Worm (Caenorhabditis elegans) whole organism, mixed stage, embryonic: ENCODE results near the gene F10C1.23.
"Not testable (repeated sequence)": the region's sequence is repeated elsewhere in the genome, so short reads cannot be mapped to it uniquely, and the experiment has no call there.

Experiments
- M03D4.4 ChIP-seq: sonication (generic microtip); optimal IDR thresholded peaks from 2 replicates; lab custom pipeline; 2017; ENCODE audit warnings: mild to moderate bottlenecking, missing genetic modification characterization, missing compliant biosample characterization
- ceh-39 ChIP-seq: fragments of 150-350 bp; optimal IDR thresholded peaks from 2 replicates; lab custom pipeline; 2014; ENCODE audit warnings: missing biosample characterization, missing genetic modification characterization
- ceh-43 ChIP-seq: fragments of 200-800 bp; sonication (Bioruptor generic); optimal IDR thresholded peaks from 2 replicates; lab custom pipeline; 2018; ENCODE audit warnings: mild to moderate bottlenecking, missing genetic modification characterization, moderate library complexity, missing compliant biosample characterization
- ceh-83 ChIP-seq: fragments of 200-800 bp; sonication (Bioruptor generic); optimal IDR thresholded peaks from 2 replicates; lab custom pipeline; 2018; ENCODE audit warnings: mild to moderate bottlenecking, missing genetic modification characterization, missing compliant biosample characterization
- ces-1 ChIP-seq: fragments of 150-350 bp; optimal IDR thresholded peaks from 2 replicates; lab custom pipeline; 2014; ENCODE audit warnings: missing biosample characterization, missing genetic modification reagents, missing genetic modification characterization
- elt-3 ChIP-seq: fragments of 150-350 bp; optimal IDR thresholded peaks from 2 replicates; lab custom pipeline; 2014; ENCODE audit warnings: missing biosample characterization, missing genetic modification characterization
- flh-1 ChIP-seq: fragments of 200-800 bp; sonication (Bioruptor generic); optimal IDR thresholded peaks from 2 replicates; lab custom pipeline; 2018; ENCODE audit warnings: mild to moderate bottlenecking, missing genetic modification characterization, moderate library complexity, missing compliant biosample characterization
- ham-2 ChIP-seq: fragments of 200-800 bp; sonication (Bioruptor generic); optimal IDR thresholded peaks from 2 replicates; lab custom pipeline; 2018; ENCODE audit warnings: mild to moderate bottlenecking, missing genetic modification characterization, missing compliant biosample characterization
- hlh-1 ChIP-seq: fragments of 150-350 bp; optimal IDR thresholded peaks from 2 replicates; lab custom pipeline; 2014; ENCODE audit warnings: missing biosample characterization, missing genetic modification reagents, missing genetic modification characterization
- lin-13 ChIP-seq: fragments of 150-350 bp; optimal IDR thresholded peaks from 2 replicates; lab custom pipeline; 2014; ENCODE audit warnings: missing biosample characterization, missing genetic modification characterization
- lin-32 ChIP-seq: fragments of 200-800 bp; sonication (Bioruptor generic); optimal IDR thresholded peaks from 2 replicates; lab custom pipeline; 2018; ENCODE audit warnings: mild to moderate bottlenecking, missing genetic modification characterization, missing compliant biosample characterization
- lsy-2 ChIP-seq: fragments of 150-350 bp; optimal IDR thresholded peaks from 2 replicates; lab custom pipeline; 2014; ENCODE audit warnings: missing biosample characterization, missing genetic modification characterization
- mep-1 ChIP-seq: fragments of 150-350 bp; optimal IDR thresholded peaks from 2 replicates; lab custom pipeline; 2017; ENCODE audit warnings: missing biosample characterization, missing genetic modification reagents, missing genetic modification characterization, inconsistent platforms
- mls-2 ChIP-seq: sonication (generic microtip); optimal IDR thresholded peaks from 2 replicates; lab custom pipeline; 2016; ENCODE audit warnings: mild to moderate bottlenecking, missing genetic modification characterization, moderate library complexity, missing compliant biosample characterization
- nhr-12 ChIP-seq: fragments of 150-350 bp; optimal IDR thresholded peaks from 2 replicates; lab custom pipeline; 2014; ENCODE audit warnings: missing biosample characterization, missing genetic modification characterization
- nhr-2 ChIP-seq: fragments of 150-350 bp; optimal IDR thresholded peaks from 2 replicates; lab custom pipeline; 2014; ENCODE audit warnings: missing biosample characterization, missing genetic modification characterization
- nhr-237 ChIP-seq: fragments of 150-350 bp; optimal IDR thresholded peaks from 2 replicates; lab custom pipeline; 2014; ENCODE audit warnings: missing biosample characterization, missing genetic modification characterization
- nhr-28 ChIP-seq: fragments of 150-350 bp; optimal IDR thresholded peaks from 2 replicates; lab custom pipeline; 2014; ENCODE audit warnings: missing biosample characterization, missing genetic modification characterization
- nhr-76 ChIP-seq: sonication (generic microtip); optimal IDR thresholded peaks from 2 replicates; lab custom pipeline; 2017; ENCODE audit warnings: missing biosample characterization, missing genetic modification characterization
- pha-4 ChIP-seq: fragments of 150-350 bp; optimal IDR thresholded peaks from 2 replicates; lab custom pipeline; 2018; ENCODE audit warnings: missing biosample characterization, missing genetic modification reagents, missing genetic modification characterization
- snpc-4 ChIP-seq: fragments of 150-350 bp; optimal IDR thresholded peaks from 2 replicates; lab custom pipeline; 2014; ENCODE audit warnings: missing biosample characterization, missing genetic modification characterization
- sptf-1 ChIP-seq: sonication (generic microtip); optimal IDR thresholded peaks from 2 replicates; lab custom pipeline; 2017; ENCODE audit warnings: mild to moderate bottlenecking, missing genetic modification characterization, moderate library complexity, missing compliant biosample characterization
- tbx-8 ChIP-seq: fragments of 200-800 bp; sonication (Bioruptor generic); optimal IDR thresholded peaks from 2 replicates; lab custom pipeline; 2018; ENCODE audit warnings: mild to moderate bottlenecking, missing genetic modification characterization, moderate library complexity, missing compliant biosample characterization
- unc-120 ChIP-seq: sonication (generic microtip); optimal IDR thresholded peaks from 2 replicates; lab custom pipeline; 2017; ENCODE audit warnings: missing genetic modification characterization, missing compliant biosample characterization; ENCODE audit not compliant: poor library complexity, severe bottlenecking
- unc-39 ChIP-seq: fragments of 150-350 bp; optimal IDR thresholded peaks from 2 replicates; lab custom pipeline; 2014; ENCODE audit warnings: missing biosample characterization, missing genetic modification characterization
- unc-62 ChIP-seq: fragments of 150-350 bp; optimal IDR thresholded peaks from 2 replicates; lab custom pipeline; 2014; ENCODE audit warnings: missing biosample characterization, missing genetic modification reagents, missing genetic modification characterization
- zip-8 ChIP-seq: fragments of 150-350 bp; optimal IDR thresholded peaks from 2 replicates; lab custom pipeline; 2014; ENCODE audit warnings: missing biosample characterization, missing genetic modification characterization
- ztf-11 ChIP-seq: fragments of 150-350 bp; optimal IDR thresholded peaks from 2 replicates; lab custom pipeline; 2014; ENCODE audit warnings: missing biosample characterization, missing genetic modification characterization

The F10C1.23 gene

ce11 chrII:5757656-5758055, at the start of gene F10C1.23, which contains the start of gene F10C1.3:
TSS of gene F10C1.23 (plus strand) at chrII:5758040.
TSS of gene F10C1.3 (minus strand) at chrII:5757756.
- TF ChIP-seq mep-1 (tag; lab: Kevin White, UChicago); flh-1; tbx-8 (GFP tag; lab: Kevin White, UChicago): not testable (repeated sequence)

ce11 chrII:5708154-5708553, 49.7 kb upstream of the F10C1.23 start:
- peak; percentile 89 for TF ChIP-seq ces-1 (GFP tag; lab: Kevin White, UChicago)
- no peak for TF ChIP-seq unc-39 (tag; lab: Kevin White, UChicago)

ce11 chrII:5710835-5711234, 47.0 kb upstream of the F10C1.23 start:
- TF ChIP-seq ceh-43: no peak
- no peak for TF ChIP-seq mep-1 (tag; lab: Kevin White, UChicago)

ce11 chrII:5712126-5712525, 45.7 kb upstream of the F10C1.23 start:
- TF ChIP-seq mep-1 (tag; lab: Kevin White, UChicago) (no peak), snpc-4 (tag; lab: Kevin White, UChicago) (no peak), nhr-237 (tag; lab: Kevin White, UChicago) (no peak), unc-120 (tag; lab: Kevin White, UChicago) (no peak), nhr-28 (tag; lab: Kevin White, UChicago) (no peak), ztf-11 (tag; lab: Kevin White, UChicago) (no peak), elt-3 (tag; lab: Kevin White, UChicago) (peak; percentile 23), nhr-76 (tag; lab: Kevin White, UChicago) (no peak), zip-8 (tag; lab: Kevin White, UChicago) (no peak)

ce11 chrII:5714807-5715206, 43.0 kb upstream of the F10C1.23 start, which contains the start of the genes tiar-1 and lelo-4:
TSS of gene tiar-1 (minus strand) at chrII:5714823.
TSS of gene lelo-4 (plus strand) at chrII:5714924.
- peak; percentile 35 for TF ChIP-seq sptf-1 (tag; lab: Kevin White, UChicago)
- no peak for TF ChIP-seq unc-62 (GFP tag; lab: Kevin White, UChicago)
- no peak for TF ChIP-seq nhr-12
- TF ChIP-seq lin-13 (tag; lab: Kevin White, UChicago): peak; percentile 53
- TF ChIP-seq hlh-1: peak; percentile 46
- TF ChIP-seq ham-2: no peak
- TF ChIP-seq pha-4 (tag; lab: Kevin White, UChicago): peak; percentile 45
- peak; percentile 74 for TF ChIP-seq lsy-2
- no peak for TF ChIP-seq ztf-11 (tag; lab: Kevin White, UChicago)
- TF ChIP-seq nhr-2 (tag; lab: Kevin White, UChicago): no peak
- peak; percentile 77 for TF ChIP-seq mep-1 (tag; lab: Kevin White, UChicago)
- TF ChIP-seq tbx-8 (GFP tag; lab: Kevin White, UChicago): no peak
- TF ChIP-seq nhr-237 (tag; lab: Kevin White, UChicago): peak; percentile 49
- peak; percentile 47 for TF ChIP-seq ceh-39 (tag; lab: Kevin White, UChicago)
- peak; percentile 57 for TF ChIP-seq mls-2 (tag; lab: Kevin White, UChicago)
- no peak for TF ChIP-seq nhr-76 (tag; lab: Kevin White, UChicago)
- TF ChIP-seq M03D4.4 (tag; lab: Kevin White, UChicago): peak; percentile 7

ce11 chrII:5715745-5716357, 42.0 kb upstream of the F10C1.23 start, which contains the start of the genes C18A3.10 and C18A3.3:
TSS of gene C18A3.10 (minus strand) at chrII:5715845.
TSS of gene C18A3.3 (plus strand) at chrII:5716307.
- no peak for TF ChIP-seq lin-32 (GFP tag; lab: Kevin White, UChicago)
- TF ChIP-seq lsy-2: no peak
- TF ChIP-seq ceh-83 (GFP tag; lab: Kevin White, UChicago): no peak
- no peak for TF ChIP-seq nhr-76 (tag; lab: Kevin White, UChicago)
- no peak for TF ChIP-seq ham-2
- TF ChIP-seq nhr-237 (tag; lab: Kevin White, UChicago): no peak
